Fruit fly (Drosophila melanogaster) whole organism, embryonic: ENCODE measurements around the gene Ak3.

Experiments
- Blimp-1 ChIP-seq: fragments of 200-800 bp; sonication (Bioruptor generic); optimal IDR thresholded peaks from 3 replicates; lab custom pipeline; 2018; ENCODE audit warnings: missing biosample characterization, missing genetic modification characterization, mild to moderate bottlenecking, moderate library complexity, missing genetic modification reagents
- BtbVII ChIP-seq: fragments of 200-800 bp; sonication (Bioruptor generic); optimal IDR thresholded peaks from 3 replicates; lab custom pipeline; 2017; ENCODE audit warnings: missing biosample characterization, mild to moderate bottlenecking, missing genetic modification characterization
- CG10147 ChIP-seq: fragments of 200-800 bp; sonication (Bioruptor generic); optimal IDR thresholded peaks from 2 replicates; lab custom pipeline; 2019; ENCODE audit warnings: missing biosample characterization, mild to moderate bottlenecking, missing genetic modification characterization, moderate library complexity
- CG10654 ChIP-seq: fragments of 200-800 bp; sonication (Bioruptor generic); optimal IDR thresholded peaks from 2 replicates; lab custom pipeline; 2016; ENCODE audit warnings: missing biosample characterization, missing genetic modification characterization
- CG10959 ChIP-seq: fragments of 200-800 bp; sonication (Bioruptor generic); IDR thresholded peaks from 2 replicates; pipeline ENCODE4 v1.3.6; 2022; ENCODE audit warnings: missing biosample characterization, missing genetic modification characterization
- CG11456 ChIP-seq: fragments of 200-800 bp; sonication (Bioruptor generic); IDR thresholded peaks from 3 replicates; pipeline ENCODE4 v1.3.6; 2022; ENCODE audit warnings: missing biosample characterization, missing genetic modification characterization
- CG12219 ChIP-seq: fragments of 200-800 bp; sonication (Bioruptor generic); optimal IDR thresholded peaks from 3 replicates; lab custom pipeline; 2018; ENCODE audit warnings: missing biosample characterization, mild to moderate bottlenecking, missing genetic modification characterization
- CG12236 ChIP-seq: fragments of 200-800 bp; sonication (Bioruptor generic); optimal IDR thresholded peaks from 2 replicates; lab custom pipeline; 2016; ENCODE audit warnings: missing biosample characterization, missing genetic modification characterization
- CG12942 ChIP-seq: fragments of 200-800 bp; sonication (Bioruptor generic); optimal IDR thresholded peaks from 3 replicates; lab custom pipeline; 2016; ENCODE audit warnings: missing biosample characterization, missing genetic modification characterization
- CG13287 ChIP-seq: fragments of 200-800 bp; sonication (Bioruptor generic); IDR thresholded peaks from 2 replicates; pipeline ENCODE4 v1.3.6; 2022; ENCODE audit warnings: missing biosample characterization, missing genetic modification characterization; ENCODE audit not compliant: partially characterized antibody
- CG14860 ChIP-seq: fragments of 200-800 bp; sonication (Bioruptor generic); IDR thresholded peaks from 3 replicates; pipeline ENCODE4 v1.3.6; 2022; ENCODE audit warnings: missing biosample characterization, missing genetic modification characterization; ENCODE audit not compliant: partially characterized antibody
- CG14965 ChIP-seq: fragments of 200-800 bp; sonication (Bioruptor generic); optimal IDR thresholded peaks from 2 replicates; lab custom pipeline; 2016; ENCODE audit warnings: missing biosample characterization, missing genetic modification characterization, borderline replicate concordance
- CG15073 ChIP-seq: fragments of 200-800 bp; sonication (Bioruptor generic); optimal IDR thresholded peaks from 2 replicates; lab custom pipeline; 2016; ENCODE audit warnings: missing biosample characterization, missing genetic modification characterization
- CG1647 ChIP-seq: fragments of 200-800 bp; sonication (Bioruptor generic); optimal IDR thresholded peaks from 3 replicates; lab custom pipeline; 2016; ENCODE audit warnings: missing biosample characterization, missing genetic modification characterization
- CG2202 ChIP-seq: fragments of 200-800 bp; sonication (Bioruptor generic); optimal IDR thresholded peaks from 2 replicates; lab custom pipeline; 2018; ENCODE audit warnings: missing biosample characterization, mild to moderate bottlenecking, missing genetic modification characterization
- CG30403 ChIP-seq: fragments of 200-800 bp; sonication (Bioruptor generic); optimal IDR thresholded peaks from 3 replicates; lab custom pipeline; 2016; ENCODE audit warnings: missing biosample characterization, missing genetic modification characterization
- CG32772 ChIP-seq: fragments of 200-800 bp; sonication (Bioruptor generic); IDR thresholded peaks from 2 replicates; pipeline ENCODE4 v1.3.6; 2022; ENCODE audit warnings: missing biosample characterization, missing genetic modification characterization
- CG6254 ChIP-seq: fragments of 200-800 bp; sonication (Bioruptor generic); optimal IDR thresholded peaks from 3 replicates; lab custom pipeline; 2017; ENCODE audit warnings: mild to moderate bottlenecking, missing biosample characterization, missing genetic modification reagents, missing genetic modification characterization
- CG7928 ChIP-seq: fragments of 200-800 bp; sonication (Bioruptor generic); optimal IDR thresholded peaks from 2 replicates; lab custom pipeline; 2017; ENCODE audit warnings: missing biosample characterization, mild to moderate bottlenecking, missing genetic modification characterization
- CHES-1-like ChIP-seq: fragments of 200-800 bp; sonication (Bioruptor generic); optimal IDR thresholded peaks from 2 replicates; lab custom pipeline; 2016; ENCODE audit warnings: missing biosample characterization, missing genetic modification characterization
- Dip2 ChIP-seq: fragments of 200-800 bp; sonication (Bioruptor generic); IDR thresholded peaks from 2 replicates; pipeline ENCODE4 v1.3.6; 2022; ENCODE audit warnings: missing biosample characterization, missing genetic modification characterization
- Dip3 ChIP-seq: fragments of 200-800 bp; sonication (Bioruptor generic); optimal IDR thresholded peaks from 3 replicates; lab custom pipeline; 2016; ENCODE audit warnings: missing biosample characterization, missing genetic modification characterization
- Dref ChIP-seq: fragments of 200-800 bp; sonication (Bioruptor generic); IDR thresholded peaks from 2 replicates; pipeline ENCODE4 v1.3.6; 2022; ENCODE audit warnings: missing biosample characterization, missing genetic modification characterization
- Elba2 ChIP-seq: fragments of 200-800 bp; sonication (Bioruptor generic); optimal IDR thresholded peaks from 3 replicates; lab custom pipeline; 2016; ENCODE audit warnings: missing biosample characterization, missing genetic modification characterization
- Ets97D ChIP-seq: fragments of 200-800 bp; sonication (Bioruptor generic); optimal IDR thresholded peaks from 3 replicates; lab custom pipeline; 2016; ENCODE audit warnings: missing biosample characterization, missing genetic modification characterization
- GATAe ChIP-seq: fragments of 200-800 bp; sonication (Bioruptor generic); conservative IDR thresholded peaks from 2 replicates; pipeline ENCODE4 v1.3.6; 2022; ENCODE audit warnings: missing biosample characterization, missing genetic modification characterization
- Gsc ChIP-seq: fragments of 200-800 bp; sonication (Bioruptor generic); IDR thresholded peaks from 2 replicates; pipeline ENCODE4 v1.3.6; 2022; ENCODE audit warnings: missing biosample characterization, missing genetic modification characterization
- Hr51 ChIP-seq, 2 experiments: fragments of 200-800 bp; sonication (Bioruptor generic); optimal IDR thresholded peaks; 2 replicates in 1 of 2; 3 replicates in 1 of 2; lab custom pipeline; 2016 to 2018; ENCODE audit warnings: missing biosample characterization in 2 of 2, missing genetic modification characterization in 2 of 2, mild to moderate bottlenecking in 1 of 2, moderate library complexity in 1 of 2
- Lhr ChIP-seq: fragments of 200-800 bp; sonication (Bioruptor generic); optimal IDR thresholded peaks from 3 replicates; lab custom pipeline; 2017; ENCODE audit warnings: mild to moderate bottlenecking, missing biosample characterization, missing genetic modification reagents, missing genetic modification characterization
- Nf-YB ChIP-seq: fragments of 200-800 bp; sonication (Bioruptor generic); optimal IDR thresholded peaks from 3 replicates; lab custom pipeline; 2019; ENCODE audit warnings: missing biosample characterization, mild to moderate bottlenecking, missing genetic modification characterization, moderate library complexity
- Ssrp ChIP-seq: fragments of 200-800 bp; sonication (Bioruptor generic); optimal IDR thresholded peaks from 2 replicates; lab custom pipeline; 2018; ENCODE audit warnings: missing biosample characterization, mild to moderate bottlenecking, missing genetic modification characterization, moderate library complexity
- Tbp ChIP-seq: fragments of >200 bp; optimal IDR thresholded peaks from 2 replicates; lab custom pipeline; 2018; ENCODE audit warnings: missing biosample characterization, missing genetic modification characterization
- YL-1 ChIP-seq: fragments of 200-800 bp; sonication (Bioruptor generic); optimal IDR thresholded peaks from 3 replicates; lab custom pipeline; 2017; ENCODE audit warnings: missing biosample characterization, mild to moderate bottlenecking, missing genetic modification characterization
- dysf ChIP-seq: fragments of 200-800 bp; sonication (Bioruptor generic); IDR thresholded peaks from 3 replicates; pipeline ENCODE4 v1.3.6; 2022; ENCODE audit warnings: missing biosample characterization, missing genetic modification characterization
- ewg ChIP-seq: fragments of 200-800 bp; sonication (Bioruptor generic); optimal IDR thresholded peaks from 3 replicates; lab custom pipeline; 2017; ENCODE audit warnings: mild to moderate bottlenecking, missing biosample characterization, missing genetic modification reagents, missing genetic modification characterization
- gsb-n ChIP-seq: fragments of 200-800 bp; sonication (Bioruptor generic); optimal IDR thresholded peaks from 3 replicates; lab custom pipeline; 2018; ENCODE audit warnings: missing biosample characterization, mild to moderate bottlenecking, missing genetic modification characterization
- hb ChIP-seq: fragments of 200-800 bp; sonication (Bioruptor generic); IDR thresholded peaks from 3 replicates; pipeline ENCODE4 v1.3.6; 2022; ENCODE audit warnings: missing biosample characterization, missing genetic modification characterization; ENCODE audit not compliant: partially characterized antibody
- hbn ChIP-seq: fragments of 200-800 bp; sonication (Bioruptor generic); IDR thresholded peaks from 2 replicates; pipeline ENCODE4 v1.3.6; 2022; ENCODE audit warnings: missing biosample characterization, missing genetic modification characterization; ENCODE audit not compliant: partially characterized antibody
- inv ChIP-seq: fragments of 200-800 bp; sonication (Bioruptor generic); IDR thresholded peaks from 2 replicates; pipeline ENCODE4 v1.3.6; 2022; ENCODE audit warnings: missing biosample characterization, missing genetic modification characterization; ENCODE audit not compliant: partially characterized antibody
- maf-S ChIP-seq: fragments of 200-800 bp; sonication (Bioruptor generic); optimal IDR thresholded peaks from 2 replicates; lab custom pipeline; 2016; ENCODE audit warnings: missing biosample characterization, missing genetic modification characterization
- nerfin-1 ChIP-seq: fragments of 200-800 bp; sonication (Bioruptor generic); optimal IDR thresholded peaks from 3 replicates; lab custom pipeline; 2019; ENCODE audit warnings: missing biosample characterization, mild to moderate bottlenecking, missing genetic modification characterization, moderate library complexity
- pzg ChIP-seq: fragments of 200-800 bp; sonication (Bioruptor generic); optimal IDR thresholded peaks from 3 replicates; lab custom pipeline; 2018; ENCODE audit warnings: missing biosample characterization, mild to moderate bottlenecking, missing genetic modification characterization, moderate library complexity
- row ChIP-seq: fragments of 200-800 bp; sonication (Bioruptor generic); IDR thresholded peaks from 3 replicates; pipeline ENCODE4 v1.3.6; 2022; ENCODE audit warnings: missing biosample characterization, missing genetic modification characterization
- salm ChIP-seq: fragments of 200-800 bp; sonication (Bioruptor generic); optimal IDR thresholded peaks from 2 replicates; lab custom pipeline; 2018; ENCODE audit warnings: missing biosample characterization, mild to moderate bottlenecking, missing genetic modification characterization
- sisA ChIP-seq: fragments of 200-800 bp; sonication (Bioruptor generic); IDR thresholded peaks from 2 replicates; pipeline ENCODE4 v1.3.6; 2022; ENCODE audit warnings: missing biosample characterization, missing genetic modification characterization
- so ChIP-seq: fragments of 200-800 bp; sonication (Bioruptor generic); IDR thresholded peaks from 3 replicates; pipeline ENCODE4 v1.3.6; 2022; ENCODE audit warnings: missing biosample characterization, missing genetic modification characterization
- stwl ChIP-seq: fragments of 200-800 bp; sonication (Bioruptor generic); optimal IDR thresholded peaks from 3 replicates; lab custom pipeline; 2018; ENCODE audit warnings: missing biosample characterization, mild to moderate bottlenecking, missing genetic modification characterization, moderate library complexity
- usp ChIP-seq: fragments of >200 bp; optimal IDR thresholded peaks from 2 replicates; lab custom pipeline; 2017; ENCODE audit warnings: missing biosample characterization, missing genetic modification characterization

Ak3 gene

dm6 chr3R:10886462-10887315 is 2.7 kb downstream of the Ak3 start (continued):
- TF ChIP-seq Dref (GFP tag; lab: Robert Waterston, UW) = no peak
- TF ChIP-seq CG2202 (tag; lab: Kevin White, UChicago) = peak; percentile 62
- TF ChIP-seq CG7928 = peak; percentile 56
- peak; percentile 69 for TF ChIP-seq GATAe
- peak; percentile 63 for TF ChIP-seq Lhr (GFP tag; lab: Kevin White, UChicago)
- TF ChIP-seq CG15073 (GFP tag; lab: Kevin White, UChicago) = peak; percentile 95
- TF ChIP-seq CG10654 (GFP tag; lab: Kevin White, UChicago) = peak; percentile 72
- TF ChIP-seq pzg (GFP tag; lab: Kevin White, UChicago) = no peak
- TF ChIP-seq CG10147 (GFP tag; lab: Kevin White, UChicago) = peak; percentile 84
- TF ChIP-seq CG12942 (GFP tag; lab: Kevin White, UChicago) = peak; percentile 69
- TF ChIP-seq nerfin-1 (tag; lab: Kevin White, UChicago) = peak; percentile 83
- TF ChIP-seq dysf (GFP tag; lab: Robert Waterston, UW) = peak; percentile 93
- peak; percentile 78 to 93 for TF ChIP-seq Hr51 (GFP tag; optimal IDR thresholded peaks at IDR 0.05; lab: Kevin White, UChicago)
- peak; percentile 82 for TF ChIP-seq maf-S (GFP tag; lab: Kevin White, UChicago)
- peak; percentile 57; the same call in 1 of the 2 replicates for TF ChIP-seq CG13287 (GFP tag; lab: Robert Waterston, UW)
- peak; percentile 85 for TF ChIP-seq ewg (GFP tag; lab: Kevin White, UChicago)
- TF ChIP-seq Ets97D = peak; percentile 56
- TF ChIP-seq Dip3 (GFP tag; lab: Kevin White, UChicago) = peak; percentile 85
- peak; percentile 94 for TF ChIP-seq CG30403 (GFP tag; lab: Kevin White, UChicago)
- TF ChIP-seq Nf-YB = peak; percentile 85
- peak; percentile 86 for TF ChIP-seq Ssrp
- peak; percentile 88; the same call in 2 of the 3 replicates for TF ChIP-seq so (GFP tag; lab: Robert Waterston, UW)
- TF ChIP-seq CG11456 (GFP tag; lab: Robert Waterston, UW) = peak; percentile 84
- peak; percentile 39 for TF ChIP-seq YL-1
- TF ChIP-seq CG32772 (GFP tag; lab: Robert Waterston, UW) = peak; percentile 85
- TF ChIP-seq row (GFP tag; lab: Robert Waterston, UW) = peak; percentile 98
- no peak for TF ChIP-seq Dip2
- peak; percentile 83 for TF ChIP-seq CHES-1-like
- peak; percentile 70 for TF ChIP-seq CG12236
- peak; percentile 85 for TF ChIP-seq Blimp-1
- TF ChIP-seq CG14965 (GFP tag; lab: Kevin White, UChicago) = no peak
- no peak for TF ChIP-seq hb (GFP tag; lab: Robert Waterston, UW)
- TF ChIP-seq gsb-n (tag; lab: Kevin White, UChicago) = peak; percentile 89
- TF ChIP-seq Tbp = no peak
- peak; percentile 72 for TF ChIP-seq CG1647 (GFP tag; lab: Kevin White, UChicago)
- peak; percentile 76 for TF ChIP-seq sisA
- no peak for TF ChIP-seq hbn
- peak; percentile 84 for TF ChIP-seq salm
- no peak for TF ChIP-seq CG14860 (GFP tag; lab: Robert Waterston, UW)
- TF ChIP-seq CG12219 (GFP tag; lab: Kevin White, UChicago) = peak; percentile 83
- TF ChIP-seq inv (GFP tag; lab: Robert Waterston, UW) = no peak; the same call in 1 of the 2 replicates
- TF ChIP-seq Elba2 (GFP tag; lab: Kevin White, UChicago) = no peak
- peak; percentile 93 for TF ChIP-seq BtbVII
- peak; percentile 51; the same call in 1 of the 2 replicates for TF ChIP-seq Gsc (GFP tag; lab: Robert Waterston, UW)
- TF ChIP-seq CG10959 (GFP tag; lab: Robert Waterston, UW) = 0 out of 2 replicates have a peak, but pooled peaks have one; percentile 24
- no peak for TF ChIP-seq stwl (tag; lab: Kevin White, UChicago)
- peak; percentile 74 for TF ChIP-seq CG6254
- TF ChIP-seq usp = no peak
